Fruit fly (Drosophila melanogaster) whole organism: ENCODE measurements around the gene CG5225.

ENCODE experiments used
- EcR ChIP-seq, 2 experiments: fragments of >200 bp; optimal IDR thresholded peaks; 2 replicates each; lab custom pipeline; 2017; ENCODE audit warnings: missing biosample characterization in 2 of 2, missing genetic modification characterization in 2 of 2, missing genetic modification reagents in 2 of 2
- usp ChIP-seq: fragments of >200 bp; optimal IDR thresholded peaks from 2 replicates; lab custom pipeline; 2017; ENCODE audit warnings: missing biosample characterization, missing genetic modification characterization, mixed read lengths

dm6 chr3R:16984221-16984620 is 44.3 kb upstream of the CG5225 start:
- TF ChIP-seq usp (GFP tag; lab: Kevin White, UChicago) (no peak), EcR (GFP tag; optimal IDR thresholded peaks at IDR 0.05; lab: Kevin White, UChicago) (no peak)
